Fruit fly (Drosophila melanogaster) S2 (cell line): ENCODE data around the gene CG46244.

ENCODE experiments used
- CG8478 ChIP-seq: fragments of >200 bp; optimal IDR thresholded peaks from 2 replicates; lab custom pipeline; 2018
- CTCF ChIP-seq, 2 experiments: fragments of >200 bp; optimal IDR thresholded peaks; 2 replicates each; lab custom pipeline; 2018

DNA sequence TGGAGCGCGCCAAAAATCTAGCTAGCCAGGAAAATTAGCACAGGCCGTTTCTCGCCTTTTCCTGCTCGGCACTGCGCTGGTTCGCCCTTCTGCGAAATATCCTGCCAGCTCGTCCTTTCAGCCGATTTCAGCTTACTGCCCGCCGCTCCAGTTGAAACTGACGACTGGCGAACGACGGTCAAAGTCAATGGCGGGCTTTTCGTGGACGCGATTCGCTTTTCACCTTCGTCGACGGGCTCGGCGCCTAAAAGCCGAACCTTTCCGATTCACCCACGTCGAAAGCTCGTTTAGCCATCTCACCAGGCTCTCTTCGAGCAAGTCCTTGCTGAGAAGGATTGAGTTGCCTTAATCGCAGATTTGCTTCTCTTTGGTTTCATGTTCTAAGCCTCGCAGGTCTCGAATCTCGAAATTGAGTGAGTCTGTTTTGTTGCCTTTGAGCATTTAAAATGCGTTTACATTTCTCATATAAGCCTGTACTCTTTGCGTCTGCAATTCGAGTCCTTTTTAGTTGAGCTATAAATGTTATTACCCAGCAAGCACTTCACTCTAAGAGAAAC is 926 bp upstream of the CG46244 start:
- TF ChIP-seq CG8478 (lab: Kevin White, UChicago) = no peak
- TF ChIP-seq CTCF (optimal IDR thresholded peaks at IDR 0.05; lab: Kevin White, UChicago) = no peak
